Worm (Caenorhabditis elegans) whole organism, midembryonic: ENCODE measurements around the gene Y51A2A.12.

ENCODE experiments used
- flt-1 ChIP-seq: fragments of 200-800 bp; sonication (Bioruptor generic); IDR thresholded peaks from 2 replicates; pipeline ENCODE4 v1.3.6; 2022; ENCODE audit warnings: missing genetic modification characterization, missing compliant biosample characterization
- ztf-29 ChIP-seq: fragments of 200-800 bp; sonication (Bioruptor generic); IDR thresholded peaks from 2 replicates; pipeline ENCODE4 v1.3.6; 2022; ENCODE audit warnings: missing genetic modification reagents, missing genetic modification characterization, missing compliant biosample characterization

DNA sequence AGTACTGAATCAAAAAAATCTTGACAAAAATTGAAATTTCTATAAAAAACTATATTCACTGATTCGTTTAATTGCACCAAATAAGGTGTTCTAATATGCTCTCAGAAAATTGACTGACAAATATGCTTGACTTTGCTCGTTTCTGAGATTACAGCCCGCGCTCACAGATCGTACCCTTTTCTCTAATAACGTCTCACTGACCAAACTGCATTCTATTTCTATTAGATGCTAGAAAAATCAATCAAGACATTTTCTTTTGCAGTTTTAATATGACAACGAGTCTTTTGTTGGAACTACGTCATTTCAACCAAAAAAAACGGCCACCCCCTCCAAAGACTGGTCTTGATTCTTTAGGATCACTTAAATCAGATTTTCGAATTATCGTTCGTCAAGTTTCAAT is 9.8 kb upstream of the Y51A2A.12 start, which contains the start of gene clec-247:
- TF ChIP-seq flt-1 (GFP tag; lab: Robert Waterston, UW) (no peak), ztf-29 (GFP tag; lab: Robert Waterston, UW) (no peak)
